Worm (Caenorhabditis elegans) whole organism, L2 larva: Measurements from ENCODE around the gene F44E2.9.

ENCODE experiments used
- C34F6.9 ChIP-seq: fragments of 150-350 bp; optimal IDR thresholded peaks from 2 replicates; lab custom pipeline; 2014; ENCODE audit warnings: missing biosample characterization, missing genetic modification characterization
- F13H6.1 ChIP-seq: sonication (generic microtip); optimal IDR thresholded peaks from 2 replicates; lab custom pipeline; 2016; ENCODE audit warnings: missing genetic modification characterization, missing compliant biosample characterization
- ZK546.5 ChIP-seq: sonication (generic microtip); optimal IDR thresholded peaks from 2 replicates; lab custom pipeline; 2017; ENCODE audit warnings: missing biosample characterization, missing genetic modification characterization
- alr-1 ChIP-seq: fragments of 150-350 bp; optimal IDR thresholded peaks from 2 replicates; lab custom pipeline; 2014; ENCODE audit warnings: missing biosample characterization, missing genetic modification characterization
- aly-2 ChIP-seq: fragments of 150-350 bp; optimal IDR thresholded peaks from 2 replicates; lab custom pipeline; 2014; ENCODE audit warnings: missing biosample characterization, missing genetic modification characterization
- ama-1 ChIP-seq: fragments of 150-350 bp; optimal IDR thresholded peaks from 2 replicates; lab custom pipeline; 2018; ENCODE audit warnings: inconsistent platforms
- blmp-1 ChIP-seq: sonication (generic microtip); optimal IDR thresholded peaks from 2 replicates; lab custom pipeline; 2017; ENCODE audit warnings: missing genetic modification characterization, mild to moderate bottlenecking, missing compliant biosample characterization, antibody characterized with exemption, moderate library complexity; ENCODE audit not compliant: insufficient read depth
- ceh-16 ChIP-seq: fragments of 150-350 bp; optimal IDR thresholded peaks from 2 replicates; lab custom pipeline; 2014; ENCODE audit warnings: missing biosample characterization, missing genetic modification characterization
- ceh-82 ChIP-seq: fragments of 150-350 bp; optimal IDR thresholded peaks from 2 replicates; lab custom pipeline; 2014; ENCODE audit warnings: missing biosample characterization, missing genetic modification characterization
- crh-2 ChIP-seq: sonication (generic microtip); optimal IDR thresholded peaks from 2 replicates; lab custom pipeline; 2017; ENCODE audit warnings: missing biosample characterization, missing genetic modification characterization
- dmd-4 ChIP-seq: sonication (generic microtip); optimal IDR thresholded peaks from 2 replicates; lab custom pipeline; 2017; ENCODE audit warnings: missing biosample characterization, missing genetic modification characterization
- egl-27 ChIP-seq: sonication (generic microtip); optimal IDR thresholded peaks from 3 replicates; lab custom pipeline; 2017; ENCODE audit warnings: missing biosample characterization, missing genetic modification reagents, missing genetic modification characterization
- elt-3 ChIP-seq: sonication (generic microtip); optimal IDR thresholded peaks from 2 replicates; lab custom pipeline; 2017; ENCODE audit warnings: missing biosample characterization, missing genetic modification characterization
- fos-1 ChIP-seq: fragments of 150-350 bp; optimal IDR thresholded peaks from 2 replicates; lab custom pipeline; 2014; ENCODE audit warnings: missing biosample characterization, missing genetic modification characterization
- gmeb-1 ChIP-seq: fragments of 150-350 bp; optimal IDR thresholded peaks from 2 replicates; lab custom pipeline; 2014; ENCODE audit warnings: missing biosample characterization, missing genetic modification characterization
- lin-11 ChIP-seq: fragments of 150-350 bp; sonication (generic microtip); optimal IDR thresholded peaks from 2 replicates; lab custom pipeline; 2014; ENCODE audit warnings: missing biosample characterization, missing genetic modification characterization, inconsistent platforms, mixed read lengths
- lin-13 ChIP-seq: fragments of 150-350 bp; optimal IDR thresholded peaks from 2 replicates; lab custom pipeline; 2014; ENCODE audit warnings: missing biosample characterization, missing genetic modification reagents, missing genetic modification characterization
- lin-39 ChIP-seq: fragments of 150-350 bp; optimal IDR thresholded peaks from 2 replicates; lab custom pipeline; 2014; ENCODE audit warnings: missing biosample characterization, missing genetic modification reagents, missing genetic modification characterization
- lsy-2 ChIP-seq, 2 experiments: fragments of 150-350 bp in 1 of 2; sonication (generic microtip) in 1 of 2; optimal IDR thresholded peaks; 2 replicates each; lab custom pipeline; 2014 to 2017; ENCODE audit warnings: missing biosample characterization in 2 of 2, missing genetic modification characterization in 2 of 2
- mab-5 ChIP-seq: fragments of 150-350 bp; optimal IDR thresholded peaks from 2 replicates; lab custom pipeline; 2014; ENCODE audit warnings: missing biosample characterization, missing genetic modification characterization
- mbf-1 ChIP-seq: sonication (generic microtip); optimal IDR thresholded peaks from 2 replicates; lab custom pipeline; 2017; ENCODE audit warnings: missing biosample characterization, missing genetic modification characterization
- mdl-1 ChIP-seq, 2 experiments: fragments of 150-350 bp in 1 of 2; sonication (generic microtip) in 1 of 2; optimal IDR thresholded peaks; 2 replicates each; lab custom pipeline; 2017; ENCODE audit warnings: missing biosample characterization in 2 of 2, missing genetic modification characterization in 2 of 2
- nhr-10 ChIP-seq: sonication (generic microtip); optimal IDR thresholded peaks from 2 replicates; lab custom pipeline; 2017; ENCODE audit warnings: missing biosample characterization, missing genetic modification characterization
- nhr-11 ChIP-seq: fragments of 150-350 bp; optimal IDR thresholded peaks from 2 replicates; lab custom pipeline; 2014; ENCODE audit warnings: missing biosample characterization, missing genetic modification characterization
- nhr-12 ChIP-seq: fragments of 150-350 bp; optimal IDR thresholded peaks from 2 replicates; lab custom pipeline; 2014; ENCODE audit warnings: missing biosample characterization, missing genetic modification characterization
- nhr-129 ChIP-seq: fragments of 150-350 bp; optimal IDR thresholded peaks from 2 replicates; lab custom pipeline; 2014; ENCODE audit warnings: missing biosample characterization, missing genetic modification characterization
- nhr-21 ChIP-seq: fragments of 150-350 bp; optimal IDR thresholded peaks from 2 replicates; lab custom pipeline; 2014; ENCODE audit warnings: missing biosample characterization, missing genetic modification characterization
- nhr-23 ChIP-seq: fragments of 150-350 bp; optimal IDR thresholded peaks from 2 replicates; lab custom pipeline; 2014; ENCODE audit warnings: missing biosample characterization, missing genetic modification reagents, missing genetic modification characterization
- nhr-237 ChIP-seq: fragments of 150-350 bp; optimal IDR thresholded peaks from 2 replicates; lab custom pipeline; 2014; ENCODE audit warnings: missing biosample characterization, missing genetic modification characterization
- nhr-25 ChIP-seq: fragments of 150-350 bp; sonication (generic microtip); optimal IDR thresholded peaks from 3 replicates; lab custom pipeline; 2014; ENCODE audit warnings: missing biosample characterization, missing genetic modification characterization
- nhr-6 ChIP-seq: fragments of 150-350 bp; optimal IDR thresholded peaks from 2 replicates; lab custom pipeline; 2014; ENCODE audit warnings: missing biosample characterization, missing genetic modification characterization
- nhr-77 ChIP-seq: fragments of 150-350 bp; optimal IDR thresholded peaks from 2 replicates; lab custom pipeline; 2014; ENCODE audit warnings: missing biosample characterization, missing genetic modification characterization
- peb-1 ChIP-seq: fragments of 150-350 bp; optimal IDR thresholded peaks from 2 replicates; lab custom pipeline; 2014; ENCODE audit warnings: missing biosample characterization, missing genetic modification characterization
- sem-4 ChIP-seq: fragments of 150-350 bp; optimal IDR thresholded peaks from 2 replicates; lab custom pipeline; 2014; ENCODE audit warnings: missing biosample characterization, missing genetic modification reagents, missing genetic modification characterization
- skn-1 ChIP-seq: sonication (generic microtip); optimal IDR thresholded peaks from 2 replicates; lab custom pipeline; 2017; ENCODE audit warnings: missing biosample characterization, missing genetic modification characterization
- sma-3 ChIP-seq: sonication (generic microtip); optimal IDR thresholded peaks from 2 replicates; lab custom pipeline; 2016; ENCODE audit warnings: missing genetic modification reagents, missing genetic modification characterization, missing compliant biosample characterization
- sma-9 ChIP-seq, 2 experiments: fragments of 150-350 bp in 1 of 2; sonication (generic microtip) in 1 of 2; optimal IDR thresholded peaks; 2 replicates each; lab custom pipeline; 2014 to 2016; ENCODE audit warnings: missing genetic modification characterization in 2 of 2, mild to moderate bottlenecking in 1 of 2, missing biosample characterization in 1 of 2, missing compliant biosample characterization in 1 of 2, missing genetic modification reagents in 1 of 2, moderate library complexity in 1 of 2
- snpc-4 ChIP-seq: fragments of 150-350 bp; optimal IDR thresholded peaks from 2 replicates; lab custom pipeline; 2014; ENCODE audit warnings: missing biosample characterization, missing genetic modification characterization
- unc-39 ChIP-seq: fragments of 150-350 bp; optimal IDR thresholded peaks from 2 replicates; lab custom pipeline; 2014; ENCODE audit warnings: missing biosample characterization, missing genetic modification characterization
- unc-55 ChIP-seq: fragments of 150-350 bp; sonication (generic microtip); optimal IDR thresholded peaks from 3 replicates; lab custom pipeline; 2014; ENCODE audit warnings: missing biosample characterization, missing genetic modification reagents, missing genetic modification characterization
- unc-62 ChIP-seq: fragments of 150-350 bp; optimal IDR thresholded peaks from 2 replicates; lab custom pipeline; 2014; ENCODE audit warnings: missing biosample characterization, missing genetic modification reagents, missing genetic modification characterization
- zag-1 ChIP-seq: fragments of 150-350 bp; optimal IDR thresholded peaks from 2 replicates; lab custom pipeline; 2014; ENCODE audit warnings: missing biosample characterization, missing genetic modification characterization
- ztf-1 ChIP-seq: fragments of 200-800 bp; sonication (Bioruptor generic); conservative IDR thresholded peaks from 2 replicates; pipeline ENCODE4 v1.3.6; 2022; ENCODE audit warnings: missing genetic modification characterization, missing compliant biosample characterization
- ztf-11 ChIP-seq: sonication (generic microtip); optimal IDR thresholded peaks from 2 replicates; lab custom pipeline; 2017; ENCODE audit warnings: missing biosample characterization, missing genetic modification characterization
- ztf-4 ChIP-seq: fragments of 150-350 bp; optimal IDR thresholded peaks from 2 replicates; lab custom pipeline; 2014; ENCODE audit warnings: missing biosample characterization, missing genetic modification characterization

The F44E2.9 gene

DNA sequence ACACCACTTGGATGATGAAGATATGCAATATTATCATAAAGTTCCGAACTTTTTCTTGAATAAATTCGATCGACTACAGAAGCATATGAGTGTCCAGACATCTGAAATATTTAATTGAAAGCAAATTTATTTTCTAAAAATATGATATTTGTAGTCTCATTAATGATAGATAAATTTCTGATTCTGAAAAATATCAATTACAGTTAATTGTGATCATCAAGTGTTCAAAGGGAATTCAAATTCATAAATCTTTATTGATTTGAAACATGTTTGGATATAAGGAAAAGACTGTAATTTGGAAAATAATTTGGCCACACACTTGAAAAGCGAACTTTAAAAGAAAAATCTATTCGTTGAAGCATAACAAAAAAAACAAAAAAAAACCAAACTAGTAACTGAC, 43.1 kb downstream of the F44E2.9 start, which contains the start of gene F54F2.7:
F54F2.7 (minus strand) TSS at position 101 of the 400 bp plus-strand sequence.
- TF ChIP-seq egl-27 (tag; lab: Kevin White, UChicago) (no peak), ztf-4 (tag; lab: Kevin White, UChicago) (no peak)

DNA sequence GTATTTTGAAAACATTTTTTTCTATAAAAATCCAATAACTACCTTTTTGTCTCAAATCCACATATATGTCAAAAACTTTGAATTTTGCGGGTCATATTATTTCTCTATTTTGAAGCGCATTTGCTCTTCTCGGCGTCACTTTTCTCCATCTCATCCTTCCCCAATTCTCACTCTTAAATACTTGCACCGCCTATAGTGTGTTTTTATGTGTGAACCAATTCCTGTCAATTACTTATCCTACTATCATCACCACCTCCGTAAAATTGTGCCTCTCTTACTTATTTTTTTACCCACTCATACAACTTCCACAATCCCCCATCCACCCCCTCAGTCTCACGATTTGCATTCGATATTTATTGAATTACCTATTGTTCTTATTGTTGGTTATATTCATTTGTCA, 44.5 kb downstream of the F44E2.9 start:
- TF ChIP-seq crh-2 (tag; lab: Kevin White, UChicago) (no peak), ztf-1 (GFP tag; lab: Robert Waterston, UW) (no peak), dmd-4 (tag; lab: Kevin White, UChicago) (no peak), peb-1 (tag; lab: Kevin White, UChicago) (no peak), nhr-77 (tag; lab: Kevin White, UChicago) (no peak), unc-55 (no peak), blmp-1 (tag; lab: Kevin White, UChicago) (no peak), sem-4 (no peak), nhr-6 (tag; lab: Kevin White, UChicago) (no peak), ztf-4 (tag; lab: Kevin White, UChicago) (no peak), sma-3 (GFP tag; lab: Kevin White, UChicago) (no peak), unc-39 (tag; lab: Kevin White, UChicago) (no peak), lin-11 (tag; lab: Kevin White, UChicago) (no peak), nhr-12 (tag; lab: Kevin White, UChicago) (no peak), sma-9 (GFP tag; optimal IDR thresholded peaks at IDR 0.05; lab: Kevin White, UChicago) (no peak), sma-9 (tag; optimal IDR thresholded peaks at IDR 0.05; lab: Kevin White, UChicago) (no peak), aly-2 (no peak), F13H6.1 (tag; lab: Kevin White, UChicago) (no peak)

DNA sequence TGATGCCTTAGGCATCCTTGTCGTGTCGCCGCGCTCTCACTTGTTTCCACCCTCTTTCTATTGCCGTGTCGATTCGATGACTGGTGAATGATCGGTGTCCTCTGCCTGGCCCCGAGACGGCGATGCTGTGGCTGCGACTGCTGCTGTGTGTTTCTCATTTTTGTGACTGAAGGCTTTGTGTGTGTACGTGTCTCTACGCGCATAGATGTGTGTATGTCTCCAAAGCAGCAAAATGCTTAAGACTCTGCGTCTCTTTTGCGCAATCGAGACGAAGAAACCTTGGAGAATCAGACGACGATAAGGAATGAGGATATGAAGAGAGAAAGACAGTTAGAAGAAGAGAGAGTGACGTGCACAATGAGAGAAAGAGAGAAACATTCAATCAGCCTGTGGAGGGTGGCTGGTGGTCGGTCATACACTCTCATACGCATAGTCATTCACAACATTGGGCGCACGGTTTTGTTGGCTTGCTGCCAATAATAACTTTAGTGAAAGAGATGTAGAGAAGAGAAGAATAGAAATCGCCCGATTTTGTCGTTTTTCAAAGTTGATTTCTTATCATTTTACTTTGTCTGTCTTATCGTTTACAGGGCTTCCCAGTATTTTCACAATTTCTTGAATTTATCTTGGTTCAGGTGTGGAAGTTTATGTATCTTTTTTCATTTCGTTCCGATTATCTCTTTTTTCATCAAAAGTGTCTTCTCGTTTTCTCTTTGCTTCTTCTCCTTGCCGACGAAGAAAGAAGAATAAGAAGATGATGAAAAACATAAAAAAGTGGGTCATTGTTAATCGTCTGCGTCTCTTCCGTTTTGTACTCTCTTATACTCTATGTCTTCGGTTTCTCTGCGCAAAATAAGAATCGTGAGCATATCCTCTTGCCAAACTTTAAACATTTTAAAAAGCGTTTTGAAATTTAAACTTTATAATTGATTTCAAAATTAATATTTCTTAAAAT, 48.2 kb downstream of the F44E2.9 start:
- peak; percentile 98 for TF ChIP-seq nhr-25
- no peak for TF ChIP-seq ztf-1 (GFP tag; lab: Robert Waterston, UW)
- TF ChIP-seq nhr-21 (tag; lab: Kevin White, UChicago): peak; percentile 95
- TF ChIP-seq nhr-10 (tag; lab: Kevin White, UChicago): no peak
- TF ChIP-seq zag-1: peak; percentile 93
- peak; percentile 97 for TF ChIP-seq unc-55
- TF ChIP-seq nhr-11 (tag; lab: Kevin White, UChicago): no peak
- TF ChIP-seq crh-2 (tag; lab: Kevin White, UChicago): peak; percentile 99
- peak; percentile 99 for TF ChIP-seq alr-1 (tag; lab: Kevin White, UChicago)
- peak; percentile 38 for TF ChIP-seq mab-5 (tag; lab: Kevin White, UChicago)
- peak; percentile 83 for TF ChIP-seq lin-13 (GFP tag; lab: Kevin White, UChicago)
- no peak for TF ChIP-seq unc-39 (tag; lab: Kevin White, UChicago)
- peak; percentile 90 for TF ChIP-seq ceh-16
- peak; percentile 95 for TF ChIP-seq fos-1 (tag; lab: Kevin White, UChicago)
- TF ChIP-seq nhr-6 (tag; lab: Kevin White, UChicago): peak; percentile 97
- TF ChIP-seq nhr-77 (tag; lab: Kevin White, UChicago): peak; percentile 83
- TF ChIP-seq skn-1 (tag; lab: Kevin White, UChicago): no peak
- TF ChIP-seq snpc-4 (tag; lab: Kevin White, UChicago): peak; percentile 85
- TF ChIP-seq blmp-1 (tag; lab: Kevin White, UChicago): peak; percentile 57
- TF ChIP-seq aly-2: no peak
- TF ChIP-seq ZK546.5: peak; percentile 45
- TF ChIP-seq nhr-129 (tag; lab: Kevin White, UChicago): peak; percentile 99
- TF ChIP-seq nhr-237 (tag; lab: Kevin White, UChicago): peak; percentile 80
- no peak for TF ChIP-seq elt-3 (tag; lab: Kevin White, UChicago)
- TF ChIP-seq C34F6.9: peak; percentile 99
- peak; percentile 42 for TF ChIP-seq ztf-11 (tag; lab: Kevin White, UChicago)
- peak; percentile 96 for TF ChIP-seq sma-3 (GFP tag; lab: Kevin White, UChicago)
- TF ChIP-seq unc-62 (GFP tag; lab: Kevin White, UChicago): peak; percentile 86
- TF ChIP-seq mdl-1 (tag; optimal IDR thresholded peaks at IDR 0.05; lab: Kevin White, UChicago): peak; percentile 87 to 95
- no peak for TF ChIP-seq peb-1 (tag; lab: Kevin White, UChicago)
- TF ChIP-seq nhr-23 (tag; lab: Kevin White, UChicago): no peak
- TF ChIP-seq sem-4: peak; percentile 96
- peak; percentile 92 for TF ChIP-seq lin-39 (tag; lab: Kevin White, UChicago)
- TF ChIP-seq gmeb-1 (tag; lab: Kevin White, UChicago): peak; percentile 81
- no peak for TF ChIP-seq nhr-12 (tag; lab: Kevin White, UChicago)
- no peak for TF ChIP-seq mbf-1 (tag; lab: Kevin White, UChicago)
- TF ChIP-seq ama-1 (lab: Kevin White, UChicago): peak; percentile 76
- TF ChIP-seq sma-9 (GFP tag; optimal IDR thresholded peaks at IDR 0.05; lab: Kevin White, UChicago): peak; percentile 98
- TF ChIP-seq sma-9 (tag; optimal IDR thresholded peaks at IDR 0.05; lab: Kevin White, UChicago): peak; percentile 85
- TF ChIP-seq lsy-2 (tag; optimal IDR thresholded peaks at IDR 0.05; lab: Kevin White, UChicago): peak; percentile 77 to 95
- TF ChIP-seq F13H6.1 (tag; lab: Kevin White, UChicago): peak; percentile 100
- peak; percentile 71 for TF ChIP-seq ceh-82 (tag; lab: Kevin White, UChicago)
